Worm (Caenorhabditis elegans) whole organism, late embryonic: Measurements from ENCODE around the gene C09G1.5.

ENCODE experiments used
- ceh-2 ChIP-seq: sonication (generic microtip); optimal IDR thresholded peaks from 2 replicates; lab custom pipeline; 2016; ENCODE audit warnings: missing genotype, missing genetic modification characterization, missing compliant biosample characterization
- ceh-22 ChIP-seq: sonication (generic microtip); optimal IDR thresholded peaks from 2 replicates; lab custom pipeline; 2017; ENCODE audit warnings: missing biosample characterization, missing genetic modification characterization
- dve-1 ChIP-seq: sonication (generic microtip); optimal IDR thresholded peaks from 2 replicates; lab custom pipeline; 2017; ENCODE audit warnings: antibody characterized with exemption, mild to moderate bottlenecking, missing genetic modification characterization, missing compliant biosample characterization
- hlh-8 ChIP-seq: sonication (generic microtip); optimal IDR thresholded peaks from 2 replicates; lab custom pipeline; 2016; ENCODE audit warnings: missing genotype, missing genetic modification characterization, missing compliant biosample characterization
- nhr-11 ChIP-seq: fragments of 150-350 bp; optimal IDR thresholded peaks from 2 replicates; lab custom pipeline; 2014; ENCODE audit warnings: missing biosample characterization, missing genetic modification characterization
- unc-42 ChIP-seq: sonication (generic microtip); optimal IDR thresholded peaks from 2 replicates; lab custom pipeline; 2016; ENCODE audit warnings: missing genotype, missing genetic modification characterization, missing compliant biosample characterization

ce11 chrX:15988577-15988976 lies 29.7 kb downstream of the C09G1.5 start:
- no peak for TF ChIP-seq dve-1 (tag; lab: Kevin White, UChicago)
- no peak for TF ChIP-seq ceh-2 (tag; lab: Kevin White, UChicago)
- no peak for TF ChIP-seq ceh-22 (tag; lab: Kevin White, UChicago)
- TF ChIP-seq nhr-11 (tag; lab: Kevin White, UChicago) = no peak
- TF ChIP-seq unc-42 (tag; lab: Kevin White, UChicago) = no peak
- no peak for TF ChIP-seq hlh-8 (tag; lab: Kevin White, UChicago)
